Fruit fly (Drosophila melanogaster) whole organism, embryonic: Measurements from ENCODE around the gene CG17107.

ENCODE experiments used
- Adf1 ChIP-seq: fragments of 200-800 bp; sonication (Bioruptor generic); IDR thresholded peaks from 2 replicates; pipeline ENCODE4 v1.3.6; 2022; ENCODE audit warnings: missing biosample characterization, missing genetic modification characterization
- CG10267 ChIP-seq: fragments of 200-800 bp; sonication (Bioruptor generic); optimal IDR thresholded peaks from 2 replicates; lab custom pipeline; 2018; ENCODE audit warnings: missing biosample characterization, mild to moderate bottlenecking, missing genetic modification characterization, moderate library complexity
- CG10366 ChIP-seq: fragments of 200-800 bp; sonication (Bioruptor generic); IDR thresholded peaks from 2 replicates; pipeline ENCODE4 v1.3.6; 2022; ENCODE audit warnings: missing biosample characterization, missing genetic modification characterization
- CG10565 ChIP-seq: fragments of 200-800 bp; sonication (Bioruptor generic); optimal IDR thresholded peaks from 3 replicates; lab custom pipeline; 2016; ENCODE audit warnings: missing biosample characterization, mild to moderate bottlenecking, missing genetic modification characterization
- CG11504 ChIP-seq: fragments of 200-800 bp; sonication (Bioruptor generic); optimal IDR thresholded peaks from 3 replicates; lab custom pipeline; 2019; ENCODE audit warnings: missing biosample characterization, mild to moderate bottlenecking, missing genetic modification characterization, moderate library complexity
- CG11723 ChIP-seq: fragments of 200-800 bp; sonication (Bioruptor generic); optimal IDR thresholded peaks from 2 replicates; lab custom pipeline; 2017; ENCODE audit warnings: missing biosample characterization, mild to moderate bottlenecking, missing genetic modification characterization
- CG12659 ChIP-seq: fragments of 200-800 bp; sonication (Bioruptor generic); optimal IDR thresholded peaks from 3 replicates; lab custom pipeline; 2017; ENCODE audit warnings: mild to moderate bottlenecking, missing biosample characterization, missing genetic modification reagents, missing genetic modification characterization
- CG12744 ChIP-seq: fragments of 200-800 bp; sonication (Bioruptor generic); optimal IDR thresholded peaks from 2 replicates; lab custom pipeline; 2016; ENCODE audit warnings: missing biosample characterization, missing genetic modification characterization
- CG13296 ChIP-seq: fragments of 200-800 bp; sonication (Bioruptor generic); optimal IDR thresholded peaks from 3 replicates; lab custom pipeline; 2018; ENCODE audit warnings: missing biosample characterization, mild to moderate bottlenecking, missing genetic modification characterization
- CG13424 ChIP-seq: fragments of 200-800 bp; sonication (Bioruptor generic); optimal IDR thresholded peaks from 2 replicates; lab custom pipeline; 2019; ENCODE audit warnings: missing biosample characterization, mild to moderate bottlenecking, missing genetic modification characterization, moderate library complexity
- CG16863 ChIP-seq: fragments of 200-800 bp; sonication (Bioruptor generic); optimal IDR thresholded peaks from 3 replicates; lab custom pipeline; 2016; ENCODE audit warnings: missing biosample characterization, missing genetic modification characterization
- CG1832 ChIP-seq: fragments of 200-800 bp; sonication (Bioruptor generic); optimal IDR thresholded peaks from 2 replicates; lab custom pipeline; 2017; ENCODE audit warnings: missing biosample characterization, mild to moderate bottlenecking, missing genetic modification characterization, inconsistent platforms
- CG2129 ChIP-seq: fragments of 200-800 bp; sonication (Bioruptor generic); IDR thresholded peaks from 2 replicates; pipeline ENCODE4 v1.3.6; 2022; ENCODE audit warnings: missing biosample characterization, missing genetic modification characterization; ENCODE audit not compliant: partially characterized antibody
- CG31365 ChIP-seq: fragments of 200-800 bp; sonication (Bioruptor generic); optimal IDR thresholded peaks from 2 replicates; lab custom pipeline; 2018; ENCODE audit warnings: missing biosample characterization, mild to moderate bottlenecking, missing genetic modification characterization
- CG3407 ChIP-seq: fragments of 200-800 bp; sonication (Bioruptor generic); optimal IDR thresholded peaks from 2 replicates; lab custom pipeline; 2018; ENCODE audit warnings: missing biosample characterization, mild to moderate bottlenecking, missing genetic modification characterization
- CG3847 ChIP-seq: fragments of 200-800 bp; sonication (Bioruptor generic); IDR thresholded peaks from 2 replicates; pipeline ENCODE4 v1.3.6; 2022; ENCODE audit warnings: missing biosample characterization, missing genetic modification characterization
- CG43689 ChIP-seq: fragments of 200-800 bp; sonication (Bioruptor generic); IDR thresholded peaks from 2 replicates; pipeline ENCODE4 v1.3.6; 2022; ENCODE audit warnings: missing biosample characterization, missing genetic modification characterization
- CG6791 ChIP-seq: fragments of 200-800 bp; sonication (Bioruptor generic); IDR thresholded peaks from 3 replicates; pipeline ENCODE4 v1.3.6; 2022; ENCODE audit warnings: missing biosample characterization, missing genetic modification characterization; ENCODE audit not compliant: partially characterized antibody
- CG7357 ChIP-seq: fragments of 200-800 bp; sonication (Bioruptor generic); IDR thresholded peaks from 3 replicates; pipeline ENCODE4 v1.3.6; 2022; ENCODE audit warnings: missing biosample characterization, missing genetic modification characterization
- CG7839 ChIP-seq: fragments of 200-800 bp; sonication (Bioruptor generic); optimal IDR thresholded peaks from 3 replicates; lab custom pipeline; 2018; ENCODE audit warnings: missing biosample characterization, mild to moderate bottlenecking, missing genetic modification characterization, moderate library complexity
- CoRest ChIP-seq: fragments of 200-800 bp; sonication (Bioruptor generic); optimal IDR thresholded peaks from 3 replicates; lab custom pipeline; 2018; ENCODE audit warnings: missing biosample characterization, mild to moderate bottlenecking, missing genetic modification characterization, moderate library complexity
- Dip2 ChIP-seq: fragments of 200-800 bp; sonication (Bioruptor generic); IDR thresholded peaks from 2 replicates; pipeline ENCODE4 v1.3.6; 2022; ENCODE audit warnings: missing biosample characterization, missing genetic modification characterization
- Fer1 ChIP-seq: fragments of 200-800 bp; sonication (Bioruptor generic); optimal IDR thresholded peaks from 2 replicates; lab custom pipeline; 2017; ENCODE audit warnings: missing biosample characterization, mild to moderate bottlenecking, missing genetic modification characterization
- Fer2 ChIP-seq: fragments of 200-800 bp; sonication (Bioruptor generic); optimal IDR thresholded peaks from 2 replicates; lab custom pipeline; 2018; ENCODE audit warnings: missing biosample characterization, mild to moderate bottlenecking, missing genetic modification characterization, moderate library complexity
- Max ChIP-seq: fragments of 200-800 bp; sonication (Bioruptor generic); optimal IDR thresholded peaks from 2 replicates; lab custom pipeline; 2016; ENCODE audit warnings: missing biosample characterization, mild to moderate bottlenecking, missing genetic modification characterization
- Meics ChIP-seq: fragments of 200-800 bp; sonication (Bioruptor generic); optimal IDR thresholded peaks from 2 replicates; lab custom pipeline; 2017; ENCODE audit warnings: missing biosample characterization, mild to moderate bottlenecking, missing genetic modification characterization
- Mes4 ChIP-seq: fragments of 200-800 bp; sonication (Bioruptor generic); optimal IDR thresholded peaks from 2 replicates; lab custom pipeline; 2016; ENCODE audit warnings: missing biosample characterization, missing genetic modification characterization
- Sry-δ ChIP-seq: fragments of 200-800 bp; sonication (Bioruptor generic); optimal IDR thresholded peaks from 2 replicates; lab custom pipeline; 2016; ENCODE audit warnings: missing biosample characterization, missing genetic modification characterization
- Trl ChIP-seq, 3 experiments: fragments of >200 bp in 2 of 3; fragments of 200-800 bp in 1 of 3; sonication (Bioruptor generic) in 1 of 3; optimal IDR thresholded peaks; 2 replicates in 1 of 3; 3 replicates in 2 of 3; lab custom pipeline; 2016 to 2017; ENCODE audit warnings: missing biosample characterization in 1 of 3, missing genetic modification characterization in 1 of 3
- aop ChIP-seq: fragments of 200-800 bp; sonication (Bioruptor generic); IDR thresholded peaks from 2 replicates; pipeline ENCODE4 v1.3.6; 2022; ENCODE audit warnings: missing biosample characterization, missing genetic modification characterization
- ap ChIP-seq: fragments of 200-800 bp; sonication (Bioruptor generic); IDR thresholded peaks from 2 replicates; pipeline ENCODE4 v1.3.6; 2022; ENCODE audit warnings: missing biosample characterization, missing genetic modification characterization
- az2 ChIP-seq: fragments of 200-800 bp; sonication (Bioruptor generic); optimal IDR thresholded peaks from 3 replicates; lab custom pipeline; 2016; ENCODE audit warnings: missing biosample characterization, missing genetic modification characterization
- cad ChIP-seq: fragments of >200 bp; optimal IDR thresholded peaks from 2 replicates; lab custom pipeline; 2017; ENCODE audit warnings: missing biosample characterization, missing genetic modification characterization
- caup ChIP-seq: fragments of 200-800 bp; sonication (Bioruptor generic); optimal IDR thresholded peaks from 3 replicates; lab custom pipeline; 2017; ENCODE audit warnings: missing biosample characterization, mild to moderate bottlenecking, missing genetic modification characterization, moderate library complexity; ENCODE audit not compliant: severe bottlenecking
- chif ChIP-seq, 2 experiments: fragments of 200-800 bp; sonication (Bioruptor generic); optimal IDR thresholded peaks; 3 replicates each; lab custom pipeline; 2016; ENCODE audit warnings: missing biosample characterization in 2 of 2, missing genetic modification characterization in 2 of 2
- ci ChIP-seq: fragments of 200-800 bp; sonication (Bioruptor generic); IDR thresholded peaks from 3 replicates; pipeline ENCODE4 v1.3.6; 2022; ENCODE audit warnings: missing biosample characterization, missing genetic modification characterization
- crol ChIP-seq: fragments of 200-800 bp; sonication (Bioruptor generic); IDR thresholded peaks from 2 replicates; pipeline ENCODE4 v1.3.6; 2022; ENCODE audit warnings: missing biosample characterization, missing genetic modification characterization
- cwo ChIP-seq: fragments of 200-800 bp; sonication (Bioruptor generic); optimal IDR thresholded peaks from 3 replicates; lab custom pipeline; 2017; ENCODE audit warnings: missing biosample characterization, missing genetic modification characterization, mild to moderate bottlenecking, moderate library complexity, missing genetic modification reagents
- disco-r ChIP-seq: fragments of 200-800 bp; sonication (Bioruptor generic); optimal IDR thresholded peaks from 2 replicates; lab custom pipeline; 2016; ENCODE audit warnings: missing biosample characterization, missing genetic modification characterization
- dmrt99B ChIP-seq: fragments of 200-800 bp; sonication (Bioruptor generic); optimal IDR thresholded peaks from 2 replicates; lab custom pipeline; 2018; ENCODE audit warnings: missing biosample characterization, mild to moderate bottlenecking, missing genetic modification characterization, moderate library complexity
- fd64A ChIP-seq: fragments of 200-800 bp; sonication (Bioruptor generic); optimal IDR thresholded peaks from 3 replicates; lab custom pipeline; 2018; ENCODE audit warnings: missing biosample characterization, mild to moderate bottlenecking, missing genetic modification characterization
- grn ChIP-seq: fragments of 200-800 bp; sonication (Bioruptor generic); optimal IDR thresholded peaks from 3 replicates; lab custom pipeline; 2017; ENCODE audit warnings: missing biosample characterization, missing genetic modification characterization
- gsb-n ChIP-seq: fragments of 200-800 bp; sonication (Bioruptor generic); optimal IDR thresholded peaks from 3 replicates; lab custom pipeline; 2018; ENCODE audit warnings: missing biosample characterization, mild to moderate bottlenecking, missing genetic modification characterization
- jigr1 ChIP-seq: fragments of 200-800 bp; sonication (Bioruptor generic); IDR thresholded peaks from 3 replicates; pipeline ENCODE4 v1.3.6; 2022; ENCODE audit warnings: missing biosample characterization, missing genetic modification characterization
- lab ChIP-seq: fragments of 200-800 bp; sonication (Bioruptor generic); optimal IDR thresholded peaks from 3 replicates; lab custom pipeline; 2017; ENCODE audit warnings: missing biosample characterization, missing genetic modification characterization, mild to moderate bottlenecking, moderate library complexity, missing genetic modification reagents
- pnt ChIP-seq: fragments of 200-800 bp; sonication (Bioruptor generic); optimal IDR thresholded peaks from 3 replicates; lab custom pipeline; 2016; ENCODE audit warnings: missing biosample characterization, missing genetic modification characterization
- psq ChIP-seq: fragments of 200-800 bp; sonication (Bioruptor generic); optimal IDR thresholded peaks from 2 replicates; lab custom pipeline; 2017; ENCODE audit warnings: missing biosample characterization, missing genetic modification characterization
- ro ChIP-seq: fragments of 200-800 bp; sonication (Bioruptor generic); IDR thresholded peaks from 2 replicates; pipeline ENCODE4 v1.3.6; 2022; ENCODE audit warnings: missing biosample characterization, missing genetic modification characterization
- shn ChIP-seq: fragments of 200-800 bp; sonication (Bioruptor generic); optimal IDR thresholded peaks from 3 replicates; lab custom pipeline; 2016; ENCODE audit warnings: missing biosample characterization, missing genetic modification characterization

Gene CG17107

dm6 chr2L:10689221-10690034 lies 7.7 kb downstream of the CG17107 start, which contains the start of gene CG7294 (continued):
- TF ChIP-seq CG6791 (no peak), CG3847 (GFP tag; lab: Robert Waterston, UW) (no peak), Fer1 (no peak), Fer2 (tag; lab: Kevin White, UChicago) (no peak), aop (GFP tag; lab: Robert Waterston, UW) (no peak), Meics (peak; percentile 23), CoRest (peak; percentile 35), grn (peak; percentile 42), lab (GFP tag; lab: Kevin White, UChicago) (no peak), CG1832 (GFP tag; lab: Kevin White, UChicago) (no peak), CG11504 (tag; lab: Kevin White, UChicago) (peak; percentile 60), CG2129 (GFP tag; lab: Robert Waterston, UW) (no peak), CG7839 (tag; lab: Kevin White, UChicago) (peak; percentile 28), dmrt99B (peak; percentile 19), CG11723 (GFP tag; lab: Kevin White, UChicago) (no peak), cad (GFP tag; lab: Kevin White, UChicago) (no peak), CG12659 (GFP tag; lab: Kevin White, UChicago) (peak; percentile 20), crol (GFP tag; lab: Robert Waterston, UW) (no peak), Sry-δ (GFP tag; lab: Kevin White, UChicago) (no peak), CG13296 (no peak), chif (GFP tag; optimal IDR thresholded peaks at IDR 0.05; lab: Kevin White, UChicago) (no peak), Adf1 (GFP tag; lab: Robert Waterston, UW) (no peak), CG13424 (tag; lab: Kevin White, UChicago) (no peak), Mes4 (GFP tag; lab: Kevin White, UChicago) (no peak), CG10366 (GFP tag; lab: Robert Waterston, UW) (no peak), CG10267 (tag; lab: Kevin White, UChicago) (peak; percentile 38), CG10565 (GFP tag; lab: Kevin White, UChicago) (no peak), cwo (GFP tag; lab: Kevin White, UChicago) (no peak), ci (GFP tag; lab: Robert Waterston, UW) (no peak), Max (GFP tag; lab: Kevin White, UChicago) (no peak), CG3407 (no peak), gsb-n (peak; percentile 11), CG31365 (no peak), Dip2 (GFP tag; lab: Robert Waterston, UW) (no peak), pnt (GFP tag; lab: Kevin White, UChicago) (no peak), CG43689 (no peak), disco-r (no peak), psq (GFP tag; lab: Kevin White, UChicago) (no peak), fd64A (no peak), CG7357 (no peak), jigr1 (GFP tag; lab: Robert Waterston, UW) (no peak), ro (GFP tag; lab: Robert Waterston, UW) (no peak), az2 (GFP tag; lab: Kevin White, UChicago) (no peak), Trl (optimal IDR thresholded peaks at IDR 0.05; lab: Kevin White, UChicago) (no peak), Trl (GFP tag; optimal IDR thresholded peaks at IDR 0.05; lab: Kevin White, UChicago) (no peak), caup (GFP tag; lab: Kevin White, UChicago) (no peak), CG16863 (GFP tag; lab: Kevin White, UChicago) (no peak), CG12744 (GFP tag; lab: Kevin White, UChicago) (no peak), ap (no peak), shn (no peak)
